Worm (Caenorhabditis elegans): ENCODE data around the gene F55G1.1.

F55G1.1 gene

ce11 chrIV:7532360-7532759 lies 40.8 kb downstream of the F55G1.1 start, which contains the start of gene R05G6.1:
Gene R05G6.1, plus strand, starts transcription at chrIV:7532660.
- TF ChIP-seq dao-5 (tag; optimal IDR thresholded peaks at IDR 0.05) (no peak), him-1 (tag; optimal IDR thresholded peaks at IDR 0.05) (no peak), W03F9.2 (tag; optimal IDR thresholded peaks at IDR 0.05) (no peak)

- TF ChIP-seq dao-5 (tag; optimal IDR thresholded peaks at IDR 0.05) (no peak), him-1 (tag; optimal IDR thresholded peaks at IDR 0.05) (no peak), W03F9.2 (tag; optimal IDR thresholded peaks at IDR 0.05) (no peak)
Measured at ce11 chrIV:7542485-7543001, 51.0 kb downstream of the F55G1.1 start, which contains the start of gene R05G6.10. Gene R05G6.10, minus strand, starts transcription at chrIV:7542535.
